Fruit fly (Drosophila melanogaster): ENCODE measurements around the gene CheA86a.

DNA sequence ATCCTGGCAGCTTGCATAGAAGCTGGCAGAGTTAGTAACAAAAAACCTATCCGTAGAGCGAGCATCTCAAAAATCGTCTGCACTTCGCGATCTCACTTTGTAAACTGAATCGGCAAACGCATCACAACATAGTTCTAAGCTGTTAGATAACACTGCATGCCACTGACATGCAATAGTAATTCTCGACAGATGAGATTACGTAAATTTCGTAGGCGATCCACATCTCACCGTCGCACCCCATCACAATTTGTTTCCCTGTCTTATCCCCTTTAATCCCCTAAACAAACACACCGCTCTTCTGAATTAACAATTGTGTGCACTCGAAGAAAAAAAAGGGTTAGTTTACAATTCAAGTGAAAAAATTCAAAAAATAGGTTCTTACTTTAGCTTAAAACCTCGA is 25.1 kb upstream of the CheA86a start, which contains the start of gene Ugt35B1:
- TF ChIP-seq CG10348 (GFP tag; IDR thresholded peaks at IDR 0.05) (no peak), Snoo (tag; optimal IDR thresholded peaks at IDR 0.05) (no peak), CG32121 (GFP tag; IDR thresholded peaks at IDR 0.05) (no peak), Ets98B (GFP tag; IDR thresholded peaks at IDR 0.05) (no peak), CG4496 (GFP tag; IDR thresholded peaks at IDR 0.05) (no peak), CG13204 (GFP tag; optimal IDR thresholded peaks at IDR 0.05) (no peak), CG12605 (GFP tag; IDR thresholded peaks at IDR 0.05) (no peak)
